Worm (Caenorhabditis elegans) whole organism, L4/young adult: ENCODE data around the gene clk-2.

ENCODE experiments used
- dao-5 ChIP-seq: sonication (generic microtip); optimal IDR thresholded peaks from 2 replicates; lab custom pipeline; 2016; ENCODE audit warnings: missing genotype, missing genetic modification characterization, moderate library complexity, missing compliant biosample characterization
- him-1 ChIP-seq: sonication (generic microtip); optimal IDR thresholded peaks from 2 replicates; lab custom pipeline; 2016; ENCODE audit warnings: missing genotype, missing genetic modification reagents, missing genetic modification characterization, missing compliant biosample characterization

DNA sequence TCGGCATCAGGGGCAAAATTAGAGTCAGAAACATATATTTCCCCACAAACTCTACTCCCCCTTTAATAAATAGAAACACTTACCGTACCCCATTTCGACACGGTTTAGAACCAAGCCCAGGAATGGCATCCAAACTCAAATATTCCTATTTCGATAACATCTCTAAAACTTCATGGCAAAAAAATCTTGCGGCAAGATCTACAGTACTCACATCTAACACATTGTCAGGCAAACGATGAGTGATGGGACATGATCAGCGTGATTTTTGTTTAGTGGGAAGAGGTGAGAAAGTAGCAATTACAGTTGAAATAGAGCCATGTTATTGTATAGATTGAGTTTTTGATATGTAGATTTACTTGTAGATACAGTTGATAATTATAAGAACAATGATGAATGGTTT is 32.7 kb upstream of the clk-2 start:
- no peak for TF ChIP-seq dao-5 (tag; lab: Kevin White, UChicago)
- TF ChIP-seq him-1 (tag; lab: Kevin White, UChicago) = no peak
